Worm (Caenorhabditis elegans): Measurements from ENCODE around the gene acr-3.

Gene acr-3

DNA sequence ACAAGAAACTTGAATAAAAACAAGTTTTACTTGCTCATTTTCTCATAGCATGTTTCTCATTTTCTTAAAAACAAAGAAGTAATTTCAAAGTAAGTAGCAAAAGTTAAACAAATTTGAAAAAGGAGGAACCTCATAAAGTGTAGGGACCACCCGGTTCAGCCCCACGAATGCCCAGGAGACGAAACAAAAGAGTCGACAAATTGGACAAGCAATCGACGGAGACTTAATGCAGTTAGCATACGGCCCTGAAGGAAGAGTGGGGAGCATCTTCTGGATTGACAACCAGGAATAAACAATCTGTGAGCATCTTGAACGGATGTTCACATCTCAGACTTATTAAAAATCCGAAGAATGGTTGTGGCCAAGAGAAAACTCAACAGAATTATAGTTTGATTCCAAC lies 17.7 kb upstream of the acr-3 start:
- TF ChIP-seq sea-1 (GFP tag; conservative IDR thresholded peaks at IDR 0.05) (no peak), ets-7 (tag; optimal IDR thresholded peaks at IDR 0.05) (no peak), tbx-11 (GFP tag; IDR thresholded peaks at IDR 0.05) (no peak), ama-1 (optimal IDR thresholded peaks at IDR 0.05) (no peak), aly-1 (tag; optimal IDR thresholded peaks at IDR 0.05) (no peak), hnd-1 (tag; optimal IDR thresholded peaks at IDR 0.05) (no peak), ceh-36 (tag; optimal IDR thresholded peaks at IDR 0.05) (no peak), hmg-4 (GFP tag; optimal IDR thresholded peaks at IDR 0.05) (no peak), flt-1 (GFP tag; IDR thresholded peaks at IDR 0.05) (no peak), scrt-1 (GFP tag; IDR thresholded peaks at IDR 0.05) (no peak), B0310.2 (tag; optimal IDR thresholded peaks at IDR 0.05) (no peak), F13C5.2 (tag; optimal IDR thresholded peaks at IDR 0.05) (no peak), tbx-37 (GFP tag; conservative IDR thresholded peaks at IDR 0.05) (no peak), ceh-13 (GFP tag; optimal IDR thresholded peaks at IDR 0.05) (no peak), hmbx-1 (tag; optimal IDR thresholded peaks at IDR 0.05) (no peak)

DNA sequence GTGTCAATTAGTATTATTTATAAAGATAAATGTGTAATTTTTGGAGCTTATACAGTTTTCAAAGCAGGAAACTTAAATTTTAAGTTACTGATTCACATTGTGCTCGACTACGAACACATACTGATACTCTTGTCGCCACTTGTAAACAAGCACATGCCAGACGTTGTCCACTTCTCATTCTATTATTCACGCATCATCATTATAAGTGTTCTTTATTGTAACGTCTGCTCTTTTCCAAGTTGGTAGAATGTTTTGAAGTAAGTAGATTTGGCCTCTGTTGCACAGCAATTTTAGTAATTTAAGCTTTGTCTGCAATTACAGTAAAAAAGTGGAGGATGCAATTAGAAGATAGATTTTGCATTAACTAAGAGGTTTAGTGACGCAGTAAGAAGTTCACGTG lies 16.4 kb upstream of the acr-3 start:
- no peak for TF ChIP-seq hmg-4 (GFP tag; optimal IDR thresholded peaks at IDR 0.05)
- no peak for TF ChIP-seq ceh-13 (GFP tag; optimal IDR thresholded peaks at IDR 0.05)
- TF ChIP-seq hmbx-1 (tag; optimal IDR thresholded peaks at IDR 0.05) = no peak
- no peak for TF ChIP-seq ama-1 (optimal IDR thresholded peaks at IDR 0.05)
- no peak for TF ChIP-seq tbx-37 (GFP tag; conservative IDR thresholded peaks at IDR 0.05)
- TF ChIP-seq flt-1 (GFP tag; IDR thresholded peaks at IDR 0.05) = no peak
- TF ChIP-seq sea-1 (GFP tag; conservative IDR thresholded peaks at IDR 0.05) = no peak
- TF ChIP-seq tra-4 (tag; optimal IDR thresholded peaks at IDR 0.05) = no peak
- TF ChIP-seq pes-1 (GFP tag; IDR thresholded peaks at IDR 0.05) = no peak
- no peak for TF ChIP-seq tbx-11 (GFP tag; IDR thresholded peaks at IDR 0.05)
- no peak for TF ChIP-seq scrt-1 (GFP tag; IDR thresholded peaks at IDR 0.05)
- no peak for TF ChIP-seq ceh-36 (tag; optimal IDR thresholded peaks at IDR 0.05)
- TF ChIP-seq B0310.2 (tag; optimal IDR thresholded peaks at IDR 0.05) = no peak
- no peak for TF ChIP-seq ets-7 (tag; optimal IDR thresholded peaks at IDR 0.05)
- TF ChIP-seq hnd-1 (tag; optimal IDR thresholded peaks at IDR 0.05) = no peak
- no peak for TF ChIP-seq F13C5.2 (tag; optimal IDR thresholded peaks at IDR 0.05)
- TF ChIP-seq aly-1 (tag; optimal IDR thresholded peaks at IDR 0.05) = no peak

DNA sequence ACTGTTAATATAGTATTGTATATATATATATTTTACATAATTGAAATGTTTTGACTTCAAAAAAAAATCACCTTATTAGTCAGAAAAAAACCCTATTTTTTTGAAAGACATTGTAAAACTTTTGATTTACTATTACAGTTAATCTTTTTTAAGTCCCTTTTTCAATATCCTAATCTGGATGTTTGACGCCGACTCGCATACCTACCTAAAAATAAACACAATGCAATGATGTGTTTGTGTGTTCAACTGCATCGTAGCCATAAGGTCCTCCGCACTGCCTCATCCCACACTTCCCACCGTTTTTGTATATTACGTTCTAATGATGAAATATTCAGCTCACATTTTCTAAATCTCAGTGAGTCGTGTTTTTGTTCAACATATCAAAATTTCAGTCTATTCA lies 16.0 kb upstream of the acr-3 start, which contains the start of gene F38B6.3:
Gene F38B6.3, plus strand, starts transcription at position 301 of the 400 bp plus-strand sequence.
- no peak for TF ChIP-seq aly-1 (tag; optimal IDR thresholded peaks at IDR 0.05)
- no peak for TF ChIP-seq tbx-11 (GFP tag; IDR thresholded peaks at IDR 0.05)
- no peak for TF ChIP-seq B0310.2 (tag; optimal IDR thresholded peaks at IDR 0.05)
- no peak for TF ChIP-seq hmbx-1 (tag; optimal IDR thresholded peaks at IDR 0.05)
- no peak for TF ChIP-seq ama-1 (optimal IDR thresholded peaks at IDR 0.05)
- TF ChIP-seq hnd-1 (tag; optimal IDR thresholded peaks at IDR 0.05) = no peak

DNA sequence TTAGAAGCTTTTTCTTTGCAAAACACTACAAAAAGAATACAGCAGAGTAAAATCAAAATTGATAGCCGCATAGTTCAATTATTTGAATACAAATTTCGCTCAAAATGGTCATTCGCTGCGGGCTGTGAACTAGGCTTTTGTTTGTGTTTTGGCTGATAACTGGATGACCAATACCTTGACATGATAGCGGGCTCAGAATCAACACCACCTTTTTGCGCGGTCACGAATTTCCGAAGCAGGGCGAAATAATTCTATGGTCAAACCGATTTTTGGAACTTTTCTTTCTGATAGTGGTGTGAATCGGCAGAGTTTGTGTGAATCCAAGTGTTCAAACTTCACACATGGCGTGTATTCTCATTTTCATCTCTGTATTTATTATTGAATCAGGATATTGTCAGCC lies 11.1 kb upstream of the acr-3 start, which contains the start of the genes F38B6.7 and F38B6.2:
Gene F38B6.7, minus strand, starts transcription at position 101 of the 400 bp plus-strand sequence.
Gene F38B6.2, plus strand, starts transcription at position 267 of the 400 bp plus-strand sequence.
- TF ChIP-seq ama-1 (optimal IDR thresholded peaks at IDR 0.05) (no peak), ets-7 (tag; optimal IDR thresholded peaks at IDR 0.05) (no peak), B0310.2 (tag; optimal IDR thresholded peaks at IDR 0.05) (no peak), tbx-37 (GFP tag; conservative IDR thresholded peaks at IDR 0.05) (no peak), F13C5.2 (tag; optimal IDR thresholded peaks at IDR 0.05) (no peak), ceh-13 (GFP tag; optimal IDR thresholded peaks at IDR 0.05) (no peak), tra-4 (tag; optimal IDR thresholded peaks at IDR 0.05) (no peak), flt-1 (GFP tag; IDR thresholded peaks at IDR 0.05) (no peak), pes-1 (GFP tag; IDR thresholded peaks at IDR 0.05) (no peak), sea-1 (GFP tag; conservative IDR thresholded peaks at IDR 0.05) (no peak), scrt-1 (GFP tag; IDR thresholded peaks at IDR 0.05) (no peak), ceh-36 (tag; optimal IDR thresholded peaks at IDR 0.05) (no peak), aly-1 (tag; optimal IDR thresholded peaks at IDR 0.05) (no peak), hmbx-1 (tag; optimal IDR thresholded peaks at IDR 0.05) (no peak), tbx-11 (GFP tag; IDR thresholded peaks at IDR 0.05) (no peak)

DNA sequence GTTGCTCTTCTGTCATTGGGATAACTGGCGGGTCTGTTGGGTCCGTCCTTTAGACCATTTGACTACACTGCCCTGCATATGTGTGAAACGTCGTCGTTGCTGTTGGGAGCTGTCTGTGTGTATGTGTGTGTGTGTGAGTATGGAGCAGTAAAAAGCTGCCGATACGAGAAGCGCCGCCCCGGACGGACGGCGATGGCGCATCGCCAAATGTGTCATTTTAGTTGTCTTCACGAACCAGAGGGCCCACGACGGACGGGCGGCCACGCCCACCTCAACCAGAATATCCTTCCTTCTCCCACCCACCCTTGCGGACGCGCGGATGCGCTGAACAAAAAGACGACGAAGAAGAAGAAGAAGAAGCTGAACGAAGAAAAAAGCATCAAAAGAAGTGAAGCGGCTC lies 7.1 kb upstream of the acr-3 start, which contains the start of gene acr-2:
Gene acr-2, plus strand, starts transcription at position 301 of the 400 bp plus-strand sequence.
- TF ChIP-seq ets-7 (tag; optimal IDR thresholded peaks at IDR 0.05) = no peak
- TF ChIP-seq flt-1 (GFP tag; IDR thresholded peaks at IDR 0.05) = no peak
- TF ChIP-seq tbx-37 (GFP tag; conservative IDR thresholded peaks at IDR 0.05) = no peak
- 0 out of 2 replicates have a peak, but pooled peaks have one; percentile 15 for TF ChIP-seq scrt-1 (GFP tag; IDR thresholded peaks at IDR 0.05)
- TF ChIP-seq hnd-1 (tag; optimal IDR thresholded peaks at IDR 0.05) = no peak
- no peak for TF ChIP-seq pes-1 (GFP tag; IDR thresholded peaks at IDR 0.05)

DNA sequence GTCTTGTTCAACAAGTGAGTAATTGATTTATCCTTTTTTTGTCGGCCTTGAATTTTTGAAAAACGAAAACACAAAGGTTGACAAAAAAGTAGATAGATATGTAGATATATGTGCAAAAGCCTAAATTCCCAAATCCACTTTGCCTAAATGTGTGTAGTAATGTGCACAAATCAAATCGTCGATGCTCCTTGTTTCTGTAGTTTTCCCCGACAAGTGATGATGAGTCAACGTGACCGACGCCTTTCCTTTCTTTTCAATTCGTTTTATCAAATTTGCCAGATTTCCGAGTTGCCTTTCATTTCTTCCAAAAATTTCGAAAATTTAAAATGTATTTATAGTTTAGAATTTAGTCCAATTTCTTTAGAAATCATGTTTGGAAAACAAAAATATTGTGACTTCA lies 4.2 kb upstream of the acr-3 start:
- TF ChIP-seq B0310.2 (tag; optimal IDR thresholded peaks at IDR 0.05) (no peak), ama-1 (optimal IDR thresholded peaks at IDR 0.05) (no peak), ceh-36 (tag; optimal IDR thresholded peaks at IDR 0.05) (no peak), F13C5.2 (tag; optimal IDR thresholded peaks at IDR 0.05) (no peak), tbx-11 (GFP tag; IDR thresholded peaks at IDR 0.05) (no peak), sea-1 (GFP tag; conservative IDR thresholded peaks at IDR 0.05) (no peak), tbx-37 (GFP tag; conservative IDR thresholded peaks at IDR 0.05) (no peak)

DNA sequence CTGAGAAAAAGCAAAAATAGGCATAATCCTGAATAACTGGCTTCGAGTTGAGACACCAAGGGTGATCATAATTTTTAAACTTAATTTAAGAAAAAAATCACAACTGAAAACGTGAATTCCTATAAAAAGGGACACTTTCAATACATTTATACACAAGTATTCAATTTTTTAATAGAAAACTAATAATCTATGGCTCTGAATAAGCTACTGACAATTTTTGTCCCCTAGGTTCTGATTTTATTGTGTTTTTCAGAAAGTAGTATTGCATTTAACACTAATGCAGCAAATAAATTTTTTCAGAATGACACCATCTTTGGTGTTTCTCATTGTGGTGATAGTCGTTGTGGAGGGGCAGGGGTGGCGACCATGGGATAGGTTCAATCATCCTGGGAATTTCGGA lies 3.9 kb downstream of the acr-3 start, which contains the start of gene nas-11:
Gene nas-11, plus strand, starts transcription at position 301 of the 400 bp plus-strand sequence.
- TF ChIP-seq aly-1 (tag; optimal IDR thresholded peaks at IDR 0.05) = no peak

DNA sequence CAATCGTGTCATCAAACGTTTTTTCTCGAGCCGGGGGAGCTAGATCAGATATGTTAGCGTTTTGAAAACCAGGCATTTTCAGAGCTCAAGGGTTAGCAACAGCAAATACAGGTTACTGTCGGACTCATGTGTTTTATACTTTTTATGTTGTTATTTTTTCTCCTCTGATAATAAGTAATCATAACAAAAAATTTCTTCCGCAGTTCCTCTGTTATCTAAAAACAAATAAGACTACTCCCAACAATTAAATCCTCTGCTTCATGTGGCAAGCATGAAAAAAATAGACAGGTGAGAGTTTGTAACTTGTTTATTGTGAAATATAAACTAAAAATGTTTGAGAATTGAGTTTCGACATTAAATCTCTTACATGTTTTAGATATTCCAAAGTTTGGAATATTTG lies 9.3 kb downstream of the acr-3 start, which contains the start of gene smf-2:
Gene smf-2, minus strand, starts transcription at position 101 of the 400 bp plus-strand sequence.
- no peak for TF ChIP-seq ceh-13 (GFP tag; optimal IDR thresholded peaks at IDR 0.05)
- no peak for TF ChIP-seq flt-1 (GFP tag; IDR thresholded peaks at IDR 0.05)
- TF ChIP-seq ceh-36 (tag; optimal IDR thresholded peaks at IDR 0.05) = no peak
- TF ChIP-seq B0310.2 (tag; optimal IDR thresholded peaks at IDR 0.05) = no peak
- TF ChIP-seq tra-4 (tag; optimal IDR thresholded peaks at IDR 0.05) = no peak
- no peak for TF ChIP-seq sea-1 (GFP tag; conservative IDR thresholded peaks at IDR 0.05)
- no peak for TF ChIP-seq F13C5.2 (tag; optimal IDR thresholded peaks at IDR 0.05)
- TF ChIP-seq ets-7 (tag; optimal IDR thresholded peaks at IDR 0.05) = no peak
- no peak for TF ChIP-seq aly-1 (tag; optimal IDR thresholded peaks at IDR 0.05)
- no peak for TF ChIP-seq ama-1 (optimal IDR thresholded peaks at IDR 0.05)
- no peak for TF ChIP-seq hnd-1 (tag; optimal IDR thresholded peaks at IDR 0.05)
- no peak for TF ChIP-seq tbx-11 (GFP tag; IDR thresholded peaks at IDR 0.05)
- no peak for TF ChIP-seq hmbx-1 (tag; optimal IDR thresholded peaks at IDR 0.05)
- no peak for TF ChIP-seq tbx-37 (GFP tag; conservative IDR thresholded peaks at IDR 0.05)
- no peak for TF ChIP-seq pes-1 (GFP tag; IDR thresholded peaks at IDR 0.05)
- TF ChIP-seq scrt-1 (GFP tag; IDR thresholded peaks at IDR 0.05) = no peak
- TF ChIP-seq hmg-4 (GFP tag; optimal IDR thresholded peaks at IDR 0.05) = no peak
